Fruit fly (Drosophila melanogaster): ENCODE measurements around the gene Mcr.

The Mcr gene

DNA sequence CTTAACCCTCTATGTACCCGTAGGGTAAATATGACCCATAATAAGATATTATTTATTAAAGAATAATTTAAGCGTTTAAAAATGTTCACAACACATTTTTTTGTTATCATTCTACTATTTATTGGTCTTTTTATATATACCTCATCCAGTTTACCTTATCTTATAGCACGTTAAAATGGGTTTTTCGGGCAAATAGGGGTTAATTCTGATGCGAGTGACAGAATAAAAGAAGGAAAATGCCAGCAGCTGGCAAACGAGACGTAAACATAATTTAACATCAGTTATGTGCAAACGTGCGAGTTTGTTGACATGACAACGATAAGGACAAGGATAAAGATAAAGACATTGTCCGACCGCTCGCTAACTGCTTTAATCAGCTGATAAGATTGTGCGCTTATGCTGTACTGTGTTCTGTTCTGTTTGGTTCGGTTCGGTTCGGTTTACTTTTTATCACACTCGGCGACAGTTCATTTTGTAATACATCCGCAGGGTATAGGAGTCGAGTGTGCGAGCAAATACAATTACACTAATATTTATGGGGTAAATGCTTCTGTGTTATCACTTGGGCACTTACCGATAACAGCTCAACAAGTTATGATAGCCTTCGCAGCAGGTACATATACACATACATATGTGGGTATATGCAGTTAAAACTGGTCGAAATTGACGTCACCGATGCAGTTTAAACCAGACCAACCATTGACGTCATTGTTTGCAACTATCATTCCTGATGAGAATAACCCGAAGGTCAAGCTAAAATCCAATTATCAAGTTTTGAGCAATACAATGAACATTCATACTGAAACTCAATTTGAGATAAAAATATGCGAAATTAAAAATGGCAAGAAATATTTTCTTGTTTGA, 17.9 kb upstream of the Mcr start (continued):
- TF ChIP-seq pros (GFP tag; optimal IDR thresholded peaks at IDR 0.05) (peak; percentile 53), Opbp (GFP tag; IDR thresholded peaks at IDR 0.05; ENCODE audit: partially characterized antibody) (no peak), HLH54F (GFP tag; optimal IDR thresholded peaks at IDR 0.05) (no peak), trem (tag; optimal IDR thresholded peaks at IDR 0.05) (peak; percentile 2), CG17359 (tag; optimal IDR thresholded peaks at IDR 0.05) (peak; percentile 22), CG3281 (GFP tag; optimal IDR thresholded peaks at IDR 0.05) (peak; percentile 38), Blimp-1 (GFP tag; optimal IDR thresholded peaks at IDR 0.05) (peak; percentile 27), NK7.1 (GFP tag; optimal IDR thresholded peaks at IDR 0.05) (no peak), CG13296 (GFP tag; optimal IDR thresholded peaks at IDR 0.05) (peak; percentile 40), hkb (optimal IDR thresholded peaks at IDR 0.05) (no peak), hkb (GFP tag; IDR thresholded peaks at IDR 0.05) (peak; percentile 31; the same call in 1 of the 2 replicates), nau (GFP tag; optimal IDR thresholded peaks at IDR 0.05) (no peak), Mrtf (GFP tag; IDR thresholded peaks at IDR 0.05) (no peak), org-1 (GFP tag; optimal IDR thresholded peaks at IDR 0.05) (peak; percentile 16), CG17912 (GFP tag; optimal IDR thresholded peaks at IDR 0.05) (peak; percentile 0), schlank (tag; optimal IDR thresholded peaks at IDR 0.05) (peak; percentile 5), CG6654 (GFP tag; optimal IDR thresholded peaks at IDR 0.05) (no peak), CG10543 (GFP tag; optimal IDR thresholded peaks at IDR 0.05) (peak; percentile 88), al (GFP tag; IDR thresholded peaks at IDR 0.05) (no peak), ac (GFP tag; optimal IDR thresholded peaks at IDR 0.05) (peak; percentile 31), CrebB (tag; optimal IDR thresholded peaks at IDR 0.05) (peak; percentile 12), CG8281 (tag; optimal IDR thresholded peaks at IDR 0.05) (no peak), unc-4 (GFP tag; IDR thresholded peaks at IDR 0.05; ENCODE audit: partially characterized antibody) (no peak), CG15269 (tag; optimal IDR thresholded peaks at IDR 0.05) (peak; percentile 25), row (GFP tag; IDR thresholded peaks at IDR 0.05) (peak; percentile 47; the same call in 2 of the 3 replicates), CG12236 (GFP tag; optimal IDR thresholded peaks at IDR 0.05) (no peak), CG34376 (GFP tag; optimal IDR thresholded peaks at IDR 0.05) (peak; percentile 97), grau (tag; optimal IDR thresholded peaks at IDR 0.05) (peak; percentile 41), prd (optimal IDR thresholded peaks at IDR 0.05) (peak; percentile 10 to 71), prd (GFP tag; IDR thresholded peaks at IDR 0.05) (peak; percentile 12; the same call in 1 of the 3 replicates), ssp (GFP tag; IDR thresholded peaks at IDR 0.05) (no peak), Nf-YC (tag; optimal IDR thresholded peaks at IDR 0.05) (peak; percentile 23), sug (tag; optimal IDR thresholded peaks at IDR 0.05) (peak; percentile 86), bigmax (GFP tag; optimal IDR thresholded peaks at IDR 0.05) (no peak), exex (tag; optimal IDR thresholded peaks at IDR 0.05) (peak; percentile 99), CG7928 (GFP tag; optimal IDR thresholded peaks at IDR 0.05) (no peak), CG6765 (GFP tag; optimal IDR thresholded peaks at IDR 0.05) (peak; percentile 2), CG3726 (GFP tag; IDR thresholded peaks at IDR 0.05) (no peak), CG32532 (GFP tag; IDR thresholded peaks at IDR 0.05) (no peak), bcd (GFP tag; optimal IDR thresholded peaks at IDR 0.05) (no peak), Oli (tag; optimal IDR thresholded peaks at IDR 0.05) (peak; percentile 22), CG7556 (GFP tag; optimal IDR thresholded peaks at IDR 0.05) (peak; percentile 12), CG11696 (GFP tag; IDR thresholded peaks at IDR 0.05) (0 out of 2 replicates have a peak, but pooled peaks have one; percentile 6), dmrt99B (tag; optimal IDR thresholded peaks at IDR 0.05) (peak; percentile 18), phol (tag; optimal IDR thresholded peaks at IDR 0.05) (peak; percentile 23), Taf1 (GFP tag; IDR thresholded peaks at IDR 0.05) (peak; percentile 14; the same call in 1 of the 2 replicates), pum (GFP tag; optimal IDR thresholded peaks at IDR 0.05) (no peak), sna (GFP tag; IDR thresholded peaks at IDR 0.05; ENCODE audit: partially characterized antibody) (no peak), CG8924 (tag; optimal IDR thresholded peaks at IDR 0.05) (peak; percentile 7)
